Fruit fly (Drosophila melanogaster): ENCODE measurements around the gene CG10383.

DNA sequence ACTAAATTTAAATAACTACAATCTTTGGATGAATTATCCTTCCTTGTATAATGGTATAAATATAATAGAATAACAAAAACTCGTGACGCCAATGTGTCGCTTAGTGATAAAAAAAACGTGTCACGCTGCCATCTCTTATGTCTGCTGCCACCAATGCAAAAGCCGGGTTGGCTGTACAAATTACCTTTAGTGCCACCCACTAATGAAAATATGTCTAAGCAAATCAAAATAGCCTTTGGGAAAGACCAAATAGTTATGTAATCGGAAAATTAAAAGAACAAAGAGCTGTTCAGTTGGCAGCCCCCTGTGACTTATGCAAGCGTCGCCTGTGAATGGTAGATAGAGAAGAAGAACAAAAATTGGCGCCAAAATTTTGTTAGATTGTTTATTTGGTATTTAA is 6.0 kb downstream of the CG10383 start, which contains the start of gene CG10336:
- no peak for TF ChIP-seq CG8478 (optimal IDR thresholded peaks at IDR 0.05)
- TF ChIP-seq CTCF (optimal IDR thresholded peaks at IDR 0.05): no peak
